Worm (Caenorhabditis elegans): ENCODE measurements around the gene C30E1.4.

Gene C30E1.4

ce11 chrX:16893767-16894166, 30.0 kb upstream of the C30E1.4 start (continued):
- TF ChIP-seq madf-10 (tag; optimal IDR thresholded peaks at IDR 0.05), result no peak
- TF ChIP-seq cebp-2 (GFP tag; IDR thresholded peaks at IDR 0.05), result no peak
- TF ChIP-seq mel-28 (tag; optimal IDR thresholded peaks at IDR 0.05; ENCODE audit: borderline replicate concordance), result no peak
- TF ChIP-seq fkh-3 (tag; optimal IDR thresholded peaks at IDR 0.05), result peak; percentile 17
- no peak for TF ChIP-seq sptf-2 (GFP tag; optimal IDR thresholded peaks at IDR 0.05)
- no peak for TF ChIP-seq madf-3 (GFP tag; IDR thresholded peaks at IDR 0.05)
- TF ChIP-seq sdz-38 (tag; optimal IDR thresholded peaks at IDR 0.05), result no peak
- no peak for TF ChIP-seq egl-18 (GFP tag; IDR thresholded peaks at IDR 0.05)
- no peak for TF ChIP-seq ceh-27 (GFP tag; optimal IDR thresholded peaks at IDR 0.05)
- no peak for TF ChIP-seq B0019.2 (GFP tag; conservative IDR thresholded peaks at IDR 0.05)
- TF ChIP-seq zfh-2 (GFP tag; conservative IDR thresholded peaks at IDR 0.05), result peak; percentile 81
- TF ChIP-seq attf-5 (GFP tag; optimal IDR thresholded peaks at IDR 0.05), result no peak
- TF ChIP-seq K11D2.4 (GFP tag; IDR thresholded peaks at IDR 0.05), result no peak
- TF ChIP-seq T07F8.4 (tag; optimal IDR thresholded peaks at IDR 0.05), result no peak
- TF ChIP-seq dpff-1 (tag; optimal IDR thresholded peaks at IDR 0.05), result no peak
- TF ChIP-seq akir-1 (GFP tag; optimal IDR thresholded peaks at IDR 0.05), result no peak
- TF ChIP-seq unc-130 (GFP tag; optimal IDR thresholded peaks at IDR 0.05), result no peak
- peak; percentile 73 for TF ChIP-seq B0261.1 (tag; optimal IDR thresholded peaks at IDR 0.05)
- no peak for TF ChIP-seq lsy-27 (tag; optimal IDR thresholded peaks at IDR 0.05; ENCODE audit: borderline replicate concordance, insufficient read depth)
- no peak for TF ChIP-seq nhr-179 (tag; optimal IDR thresholded peaks at IDR 0.05)
- no peak for TF ChIP-seq mxl-1 (tag; optimal IDR thresholded peaks at IDR 0.05)
- peak; percentile 69 for TF ChIP-seq dox-1 (GFP tag; IDR thresholded peaks at IDR 0.05)
- no peak for TF ChIP-seq hlh-26 (GFP tag; conservative IDR thresholded peaks at IDR 0.05)
- no peak for TF ChIP-seq Y56A3A.18 (GFP tag; IDR thresholded peaks at IDR 0.05)
- TF ChIP-seq nhr-120 (GFP tag; IDR thresholded peaks at IDR 0.05), result no peak
- TF ChIP-seq Y95B8A.8 (GFP tag; IDR thresholded peaks at IDR 0.05), result no peak
- no peak for TF ChIP-seq die-1 (tag; optimal IDR thresholded peaks at IDR 0.05)
- TF ChIP-seq tbp1 (GFP tag; optimal IDR thresholded peaks at IDR 0.05), result peak; percentile 88
- TF ChIP-seq rec-8 (tag; optimal IDR thresholded peaks at IDR 0.05), result peak in 1 of 2 experiments; percentile 42
- 0 out of 2 replicates have a peak, but pooled peaks have one; percentile 31 for TF ChIP-seq B0336.3 (GFP tag; IDR thresholded peaks at IDR 0.05)
- no peak for TF ChIP-seq Y53F4B.3 (GFP tag; IDR thresholded peaks at IDR 0.05)
- no peak for TF ChIP-seq ztf-28 (GFP tag; IDR thresholded peaks at IDR 0.05)
- TF ChIP-seq ZK185.1 (tag; optimal IDR thresholded peaks at IDR 0.05; ENCODE audit: poor library complexity, severe bottlenecking), result no peak
- no peak for TF ChIP-seq atf-7 (tag; optimal IDR thresholded peaks at IDR 0.05)
- no peak for TF ChIP-seq snpc-1.3 (tag; optimal IDR thresholded peaks at IDR 0.05; ENCODE audit: insufficient read depth)
- no peak for TF ChIP-seq lsl-1 (GFP tag; optimal IDR thresholded peaks at IDR 0.05)
- no peak for TF ChIP-seq aptf-3 (GFP tag; IDR thresholded peaks at IDR 0.05)
- TF ChIP-seq Y79H2A.3 (GFP tag; conservative IDR thresholded peaks at IDR 0.05), result no peak
- no peak for TF ChIP-seq tbx-9 (tag; optimal IDR thresholded peaks at IDR 0.05; ENCODE audit: borderline replicate concordance)
- TF ChIP-seq nfyb-1 (GFP tag; IDR thresholded peaks at IDR 0.05), result 0 out of 2 replicates have a peak, but pooled peaks have one; percentile 30
- no peak for TF ChIP-seq lag-1 (GFP tag; IDR thresholded peaks at IDR 0.05)
- no peak for TF ChIP-seq nhr-80 (tag; optimal IDR thresholded peaks at IDR 0.05)
